Worm (Caenorhabditis elegans) whole organism, L4 larva: Measurements from ENCODE around the gene ddx-19.

Experiments used
- R02D3.7 ChIP-seq: fragments of 150-350 bp; sonication (generic microtip); optimal IDR thresholded peaks from 3 replicates; lab custom pipeline; 2014; ENCODE audit warnings: missing biosample characterization, missing genetic modification characterization
- ceh-20 ChIP-seq: fragments of 200-800 bp; sonication (Bioruptor generic); IDR thresholded peaks from 2 replicates; pipeline ENCODE4 v1.3.6; 2022; ENCODE audit warnings: missing genetic modification reagents, missing genetic modification characterization, missing compliant biosample characterization
- ceh-44 ChIP-seq: fragments of 200-800 bp; sonication (Bioruptor generic); IDR thresholded peaks from 2 replicates; pipeline ENCODE4 v1.3.6; 2022; ENCODE audit warnings: missing genetic modification reagents, missing genetic modification characterization, missing compliant biosample characterization
- lin-29 ChIP-seq: fragments of 200-800 bp; sonication (Bioruptor generic); IDR thresholded peaks from 2 replicates; pipeline ENCODE4 v1.3.6; 2022; ENCODE audit warnings: missing genetic modification reagents, missing genetic modification characterization, missing compliant biosample characterization
- lir-3 ChIP-seq: sonication (generic microtip); optimal IDR thresholded peaks from 2 replicates; lab custom pipeline; 2016; ENCODE audit warnings: mild to moderate bottlenecking, missing genetic modification characterization, missing compliant biosample characterization
- mdl-1 ChIP-seq, 2 experiments: fragments of 150-350 bp in 1 of 2; sonication (generic microtip) in 1 of 2; optimal IDR thresholded peaks; 2 replicates each; lab custom pipeline; 2014 to 2017; ENCODE audit warnings: missing biosample characterization in 2 of 2, missing genetic modification characterization in 2 of 2
- mep-1 ChIP-seq: fragments of 150-350 bp; sonication (generic microtip); optimal IDR thresholded peaks from 3 replicates; lab custom pipeline; 2014; ENCODE audit warnings: missing biosample characterization, missing genetic modification characterization
- mxl-2 ChIP-seq: fragments of 200-800 bp; sonication (Bioruptor generic); conservative IDR thresholded peaks from 2 replicates; pipeline ENCODE4 v1.3.6; 2022; ENCODE audit warnings: missing genetic modification reagents, missing genetic modification characterization, missing compliant biosample characterization
- nhr-11 ChIP-seq: fragments of 150-350 bp; optimal IDR thresholded peaks from 2 replicates; lab custom pipeline; 2014; ENCODE audit warnings: missing biosample characterization, missing genetic modification characterization
- sdz-12 ChIP-seq: fragments of 200-800 bp; sonication (Bioruptor generic); optimal IDR thresholded peaks from 2 replicates; lab custom pipeline; 2018; ENCODE audit warnings: mild to moderate bottlenecking, missing genetic modification characterization, missing compliant biosample characterization
- snpc-4 ChIP-seq: fragments of 150-350 bp; optimal IDR thresholded peaks from 2 replicates; lab custom pipeline; 2014; ENCODE audit warnings: missing biosample characterization, missing genetic modification characterization
- unc-130 ChIP-seq: sonication (generic microtip); optimal IDR thresholded peaks from 2 replicates; lab custom pipeline; 2016; ENCODE audit warnings: missing genetic modification reagents, missing genetic modification characterization, missing compliant biosample characterization
- unc-62 ChIP-seq, 3 experiments: fragments of 150-350 bp in 1 of 3; sonication (generic microtip); optimal IDR thresholded peaks in 2 of 3; peaks in 1 of 3; 1 replicate in 1 of 3; 2 replicates in 2 of 3; lab custom pipeline; 2014 to 2017; ENCODE audit warnings: missing biosample characterization in 3 of 3, missing genetic modification characterization in 3 of 3, missing genetic modification reagents in 3 of 3, missing genotype in 1 of 3
- ztf-11 ChIP-seq: fragments of 150-350 bp; optimal IDR thresholded peaks from 2 replicates; lab custom pipeline; 2014; ENCODE audit warnings: missing biosample characterization, missing genetic modification characterization

DNA sequence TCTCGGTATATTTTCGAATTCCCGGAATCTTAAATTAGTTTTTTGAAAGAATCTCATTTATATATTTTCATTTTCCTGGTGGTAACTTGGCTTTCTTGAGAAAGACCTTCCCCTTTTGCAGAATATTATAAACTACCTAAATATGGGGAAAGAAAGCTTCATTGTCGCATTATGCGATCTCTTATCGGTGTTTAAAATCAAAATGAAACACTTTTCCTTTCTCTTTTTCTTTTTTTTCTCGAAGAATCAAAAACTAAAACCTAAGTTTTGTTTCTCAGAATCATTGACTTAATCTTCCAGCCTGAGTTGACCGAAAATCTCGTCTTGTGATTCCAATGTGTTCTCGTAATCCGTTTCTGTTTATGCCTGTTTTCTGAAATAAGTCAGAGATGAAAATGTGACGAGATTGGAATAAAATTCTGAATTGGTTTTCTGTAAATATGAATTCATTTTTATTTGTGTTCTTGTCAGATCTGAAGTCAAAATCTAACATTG, 27.9 kb downstream of the ddx-19 start:
- TF ChIP-seq ceh-20 (GFP tag; lab: Robert Waterston, UW): no peak
- no peak for TF ChIP-seq sdz-12 (GFP tag; lab: Kevin White, UChicago)
- TF ChIP-seq unc-130 (GFP tag; lab: Kevin White, UChicago): no peak
- TF ChIP-seq ceh-44: no peak
- TF ChIP-seq R02D3.7 (tag; lab: Kevin White, UChicago): no peak
- TF ChIP-seq lin-29 (GFP tag; lab: Robert Waterston, UW): no peak
- no peak for TF ChIP-seq mdl-1 (tag; optimal IDR thresholded peaks at IDR 0.05; lab: Kevin White, UChicago)
- no peak for TF ChIP-seq unc-62 (GFP tag; optimal IDR thresholded peaks at IDR 0.05 in 1 of 2; lab: Kevin White, UChicago)
- TF ChIP-seq unc-62 (tag; optimal IDR thresholded peaks at IDR 0.05; lab: Kevin White, UChicago): no peak
- TF ChIP-seq snpc-4: no peak
- no peak for TF ChIP-seq mep-1 (tag; lab: Kevin White, UChicago)
- no peak for TF ChIP-seq nhr-11 (tag; lab: Kevin White, UChicago)
- TF ChIP-seq ztf-11 (tag; lab: Kevin White, UChicago): no peak
- TF ChIP-seq lir-3 (tag; lab: Kevin White, UChicago): no peak
- TF ChIP-seq mxl-2 (GFP tag; lab: Robert Waterston, UW): no peak
